Worm (Caenorhabditis elegans) whole organism, L3 larva: Measurements from ENCODE around the gene sre-41.

Experiments used
- eor-1 ChIP-seq, 2 experiments: fragments of 150-350 bp; optimal IDR thresholded peaks; 2 replicates each; lab custom pipeline; 2014 to 2018; ENCODE audit warnings: missing biosample characterization in 2 of 2, missing genetic modification characterization in 2 of 2
- fkh-10 ChIP-seq: sonication (generic microtip); optimal IDR thresholded peaks from 2 replicates; lab custom pipeline; 2017; ENCODE audit warnings: missing biosample characterization, missing genetic modification reagents, missing genetic modification characterization
- mdl-1 ChIP-seq: fragments of 150-350 bp; optimal IDR thresholded peaks from 2 replicates; lab custom pipeline; 2014; ENCODE audit warnings: missing biosample characterization, missing genetic modification characterization

DNA sequence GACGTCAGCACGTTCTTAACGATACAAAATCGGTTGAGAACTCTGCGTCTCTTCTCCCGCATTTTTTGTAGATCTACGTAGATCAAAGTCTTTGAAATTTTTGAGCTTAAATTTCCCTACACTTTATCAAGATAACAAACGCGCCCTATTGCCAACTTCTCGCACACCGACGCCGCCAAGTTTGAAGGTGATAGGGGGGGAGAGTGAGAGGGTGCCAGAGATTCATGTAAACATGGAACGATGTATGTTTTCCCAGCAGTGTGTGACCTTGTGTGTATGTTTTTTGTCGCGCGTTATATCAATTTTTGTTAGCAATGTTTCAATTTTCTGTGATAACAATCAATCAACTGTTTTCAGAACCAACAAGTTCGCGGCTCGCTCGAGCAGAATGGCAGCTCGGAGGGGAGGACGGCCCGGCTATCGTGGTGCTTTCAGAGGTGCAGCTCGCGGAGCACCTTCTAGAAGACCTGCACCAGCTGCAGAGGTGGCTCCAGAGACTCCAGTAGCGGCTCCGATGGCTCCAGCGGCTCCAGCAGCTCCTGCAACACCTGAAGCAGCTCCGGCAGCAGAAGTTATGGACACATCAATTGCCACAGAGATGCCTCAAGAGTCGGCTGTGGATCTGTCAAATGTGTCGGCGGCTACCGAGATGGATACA is 46.4 kb upstream of the sre-41 start:
- TF ChIP-seq eor-1 (tag; optimal IDR thresholded peaks at IDR 0.05; lab: Kevin White, UChicago) (no peak), fkh-10 (GFP tag; lab: Kevin White, UChicago) (no peak), mdl-1 (tag; lab: Kevin White, UChicago) (no peak)
